Fruit fly (Drosophila melanogaster) whole organism, embryonic: ENCODE results near the gene CG13031.

Experiments used
- Atf-2 ChIP-seq: fragments of 200-800 bp; sonication (Bioruptor generic); optimal IDR thresholded peaks from 2 replicates; lab custom pipeline; 2016; ENCODE audit warnings: missing biosample characterization, missing genetic modification characterization
- Atf6 ChIP-seq: fragments of 200-800 bp; sonication (Bioruptor generic); IDR thresholded peaks from 2 replicates; pipeline ENCODE4 v1.3.6; 2022; ENCODE audit warnings: missing biosample characterization, missing genetic modification characterization
- CG10274 ChIP-seq: fragments of 200-800 bp; sonication (Bioruptor generic); optimal IDR thresholded peaks from 3 replicates; lab custom pipeline; 2017; ENCODE audit warnings: missing biosample characterization, mild to moderate bottlenecking, missing genetic modification characterization
- CG10431 ChIP-seq: fragments of 200-800 bp; sonication (Bioruptor generic); optimal IDR thresholded peaks from 3 replicates; lab custom pipeline; 2018; ENCODE audit warnings: missing biosample characterization, mild to moderate bottlenecking, missing genetic modification characterization
- CG10462 ChIP-seq: fragments of 200-800 bp; sonication (Bioruptor generic); optimal IDR thresholded peaks from 2 replicates; lab custom pipeline; 2016; ENCODE audit warnings: missing biosample characterization, missing genetic modification characterization
- CG11456 ChIP-seq: fragments of 200-800 bp; sonication (Bioruptor generic); IDR thresholded peaks from 3 replicates; pipeline ENCODE4 v1.3.6; 2022; ENCODE audit warnings: missing biosample characterization, missing genetic modification characterization
- CG11560 ChIP-seq: fragments of 200-800 bp; sonication (Bioruptor generic); IDR thresholded peaks from 3 replicates; pipeline ENCODE4 v1.3.6; 2022; ENCODE audit warnings: missing biosample characterization, missing genetic modification characterization
- CG11696 ChIP-seq: fragments of 200-800 bp; sonication (Bioruptor generic); IDR thresholded peaks from 2 replicates; pipeline ENCODE4 v1.3.6; 2022; ENCODE audit warnings: missing biosample characterization, missing genetic modification characterization
- CG12155 ChIP-seq: fragments of 200-800 bp; sonication (Bioruptor generic); optimal IDR thresholded peaks from 3 replicates; lab custom pipeline; 2016; ENCODE audit warnings: missing biosample characterization, missing genetic modification characterization
- CG12299 ChIP-seq: fragments of 200-800 bp; sonication (Bioruptor generic); optimal IDR thresholded peaks from 2 replicates; lab custom pipeline; 2018; ENCODE audit warnings: missing biosample characterization, mild to moderate bottlenecking, missing genetic modification characterization
- CG12391 ChIP-seq: fragments of 200-800 bp; sonication (Bioruptor generic); optimal IDR thresholded peaks from 3 replicates; lab custom pipeline; 2018; ENCODE audit warnings: missing biosample characterization, mild to moderate bottlenecking, missing genetic modification characterization, moderate library complexity
- CG13894 ChIP-seq: fragments of 200-800 bp; sonication (Bioruptor generic); optimal IDR thresholded peaks from 3 replicates; lab custom pipeline; 2018; ENCODE audit warnings: missing biosample characterization, mild to moderate bottlenecking, missing genetic modification characterization, moderate library complexity
- CG33213 ChIP-seq: fragments of 200-800 bp; sonication (Bioruptor generic); optimal IDR thresholded peaks from 3 replicates; lab custom pipeline; 2016; ENCODE audit warnings: missing biosample characterization, missing genetic modification characterization
- CG42726 ChIP-seq: fragments of 200-800 bp; sonication (Bioruptor generic); IDR thresholded peaks from 2 replicates; pipeline ENCODE4 v1.3.6; 2022; ENCODE audit warnings: missing biosample characterization, missing genetic modification characterization; ENCODE audit not compliant: partially characterized antibody
- CG4730 ChIP-seq: fragments of 200-800 bp; sonication (Bioruptor generic); IDR thresholded peaks from 2 replicates; pipeline ENCODE4 v1.3.6; 2022; ENCODE audit warnings: missing biosample characterization, missing genetic modification characterization
- CG5180 ChIP-seq: fragments of 200-800 bp; sonication (Bioruptor generic); optimal IDR thresholded peaks from 3 replicates; lab custom pipeline; 2017; ENCODE audit warnings: missing biosample characterization, missing genetic modification characterization, mild to moderate bottlenecking, moderate library complexity, missing genetic modification reagents
- CG6175 ChIP-seq: fragments of 200-800 bp; sonication (Bioruptor generic); IDR thresholded peaks from 3 replicates; pipeline ENCODE4 v1.3.6; 2022; ENCODE audit warnings: missing biosample characterization, missing genetic modification characterization
- CG7963 ChIP-seq: fragments of 200-800 bp; sonication (Bioruptor generic); IDR thresholded peaks from 3 replicates; pipeline ENCODE4 v1.3.6; 2022; ENCODE audit warnings: missing biosample characterization, missing genetic modification characterization; ENCODE audit not compliant: partially characterized antibody
- CG8359 ChIP-seq: fragments of 200-800 bp; sonication (Bioruptor generic); optimal IDR thresholded peaks from 2 replicates; lab custom pipeline; 2017; ENCODE audit warnings: missing biosample characterization, mild to moderate bottlenecking, missing genetic modification characterization, borderline replicate concordance
- CG9932 ChIP-seq: fragments of 200-800 bp; sonication (Bioruptor generic); IDR thresholded peaks from 2 replicates; pipeline ENCODE4 v1.3.6; 2022; ENCODE audit warnings: missing biosample characterization, missing genetic modification characterization
- CTCF ChIP-seq: fragments of 200-800 bp; sonication (Bioruptor generic); optimal IDR thresholded peaks from 2 replicates; lab custom pipeline; 2017; ENCODE audit warnings: missing biosample characterization, mild to moderate bottlenecking, missing genetic modification characterization, moderate library complexity
- CkIIα-i1 ChIP-seq: fragments of 200-800 bp; sonication (Bioruptor generic); IDR thresholded peaks from 2 replicates; pipeline ENCODE4 v1.3.6; 2022; ENCODE audit warnings: missing biosample characterization, missing genetic modification characterization
- Dbx ChIP-seq: fragments of 200-800 bp; sonication (Bioruptor generic); IDR thresholded peaks from 3 replicates; pipeline ENCODE4 v1.3.6; 2022; ENCODE audit warnings: missing biosample characterization, missing genetic modification characterization
- Dll ChIP-seq: fragments of 200-800 bp; sonication (Bioruptor generic); IDR thresholded peaks from 4 replicates; pipeline ENCODE4 v1.3.6; 2022; ENCODE audit warnings: missing biosample characterization, missing genetic modification characterization; ENCODE audit not compliant: partially characterized antibody
- Hmr ChIP-seq: fragments of 200-800 bp; sonication (Bioruptor generic); optimal IDR thresholded peaks from 3 replicates; lab custom pipeline; 2017; ENCODE audit warnings: mild to moderate bottlenecking, missing biosample characterization, missing genetic modification reagents, missing genetic modification characterization
- Poxn ChIP-seq: fragments of 200-800 bp; sonication (Bioruptor generic); IDR thresholded peaks from 2 replicates; pipeline ENCODE4 v1.3.6; 2022; ENCODE audit warnings: missing biosample characterization, missing genetic modification characterization
- Sox102F ChIP-seq: fragments of 200-800 bp; sonication (Bioruptor generic); optimal IDR thresholded peaks from 2 replicates; lab custom pipeline; 2018; ENCODE audit warnings: missing biosample characterization, mild to moderate bottlenecking, missing genetic modification characterization, moderate library complexity
- Tbp ChIP-seq: fragments of >200 bp; optimal IDR thresholded peaks from 2 replicates; lab custom pipeline; 2018; ENCODE audit warnings: missing biosample characterization, missing genetic modification characterization
- ci ChIP-seq: fragments of 200-800 bp; sonication (Bioruptor generic); IDR thresholded peaks from 3 replicates; pipeline ENCODE4 v1.3.6; 2022; ENCODE audit warnings: missing biosample characterization, missing genetic modification characterization
- dimm ChIP-seq: fragments of 200-800 bp; sonication (Bioruptor generic); IDR thresholded peaks from 2 replicates; pipeline ENCODE4 v1.3.6; 2022; ENCODE audit warnings: missing biosample characterization, missing genetic modification characterization
- dm ChIP-seq: fragments of 200-800 bp; sonication (Bioruptor generic); optimal IDR thresholded peaks from 3 replicates; lab custom pipeline; 2016; ENCODE audit warnings: missing biosample characterization, missing genetic modification characterization
- dpn ChIP-seq, 2 experiments: fragments of 200-800 bp; sonication (Bioruptor generic); optimal IDR thresholded peaks; 3 replicates each; lab custom pipeline; 2016; ENCODE audit warnings: missing biosample characterization in 2 of 2, missing genetic modification characterization in 2 of 2
- ems ChIP-seq: fragments of 200-800 bp; sonication (Bioruptor generic); optimal IDR thresholded peaks from 3 replicates; lab custom pipeline; 2016; ENCODE audit warnings: missing biosample characterization, missing genetic modification characterization
- fd3F ChIP-seq: fragments of 200-800 bp; sonication (Bioruptor generic); optimal IDR thresholded peaks from 2 replicates; lab custom pipeline; 2018; ENCODE audit warnings: missing biosample characterization, mild to moderate bottlenecking, missing genetic modification characterization, moderate library complexity
- grn ChIP-seq: fragments of 200-800 bp; sonication (Bioruptor generic); optimal IDR thresholded peaks from 3 replicates; lab custom pipeline; 2017; ENCODE audit warnings: missing biosample characterization, missing genetic modification characterization
- hth ChIP-seq: fragments of >200 bp; optimal IDR thresholded peaks from 2 replicates; lab custom pipeline; 2017; ENCODE audit warnings: inconsistent platforms
- jumu ChIP-seq: fragments of 200-800 bp; sonication (Bioruptor generic); optimal IDR thresholded peaks from 3 replicates; lab custom pipeline; 2016; ENCODE audit warnings: missing biosample characterization, missing genetic modification characterization
- mld ChIP-seq: fragments of 200-800 bp; sonication (Bioruptor generic); IDR thresholded peaks from 3 replicates; pipeline ENCODE4 v1.3.6; 2022; ENCODE audit warnings: missing biosample characterization, missing genetic modification characterization; ENCODE audit not compliant: partially characterized antibody
- nau ChIP-seq: fragments of 200-800 bp; sonication (Bioruptor generic); optimal IDR thresholded peaks from 3 replicates; lab custom pipeline; 2017; ENCODE audit warnings: missing biosample characterization, mild to moderate bottlenecking, missing genetic modification characterization, missing genetic modification reagents
- oc ChIP-seq: fragments of 200-800 bp; sonication (Bioruptor generic); optimal IDR thresholded peaks from 2 replicates; lab custom pipeline; 2018; ENCODE audit warnings: missing biosample characterization, mild to moderate bottlenecking, missing genetic modification characterization, moderate library complexity
- pan ChIP-seq, 4 experiments: fragments of >200 bp in 3 of 4; fragments of 200-800 bp in 1 of 4; sonication (Bioruptor generic) in 1 of 4; optimal IDR thresholded peaks in 3 of 4; IDR thresholded peaks in 1 of 4; 2 replicates each; pipeline versions ENCODE4 v1.3.6 to Lab custom; 2017 to 2022; ENCODE audit warnings: missing biosample characterization in 2 of 4, missing genetic modification characterization in 2 of 4, mixed read lengths in 1 of 4
- pfk ChIP-seq: fragments of 200-800 bp; sonication (Bioruptor generic); optimal IDR thresholded peaks from 2 replicates; lab custom pipeline; 2018; ENCODE audit warnings: missing biosample characterization, mild to moderate bottlenecking, missing genetic modification characterization, moderate library complexity
- salm ChIP-seq: fragments of 200-800 bp; sonication (Bioruptor generic); optimal IDR thresholded peaks from 2 replicates; lab custom pipeline; 2018; ENCODE audit warnings: missing biosample characterization, mild to moderate bottlenecking, missing genetic modification characterization
- scrt ChIP-seq: fragments of 200-800 bp; sonication (Bioruptor generic); optimal IDR thresholded peaks from 2 replicates; lab custom pipeline; 2018; ENCODE audit warnings: missing biosample characterization, mild to moderate bottlenecking, missing genetic modification characterization, moderate library complexity
- sisA ChIP-seq: fragments of 200-800 bp; sonication (Bioruptor generic); IDR thresholded peaks from 2 replicates; pipeline ENCODE4 v1.3.6; 2022; ENCODE audit warnings: missing biosample characterization, missing genetic modification characterization
- slp2 ChIP-seq: fragments of 200-800 bp; sonication (Bioruptor generic); optimal IDR thresholded peaks from 2 replicates; lab custom pipeline; 2016; ENCODE audit warnings: missing biosample characterization, missing genetic modification characterization
- trh ChIP-seq: fragments of 200-800 bp; sonication (Bioruptor generic); optimal IDR thresholded peaks from 2 replicates; lab custom pipeline; 2016; ENCODE audit warnings: missing biosample characterization, missing genetic modification characterization
- tup ChIP-seq: fragments of 200-800 bp; sonication (Bioruptor generic); optimal IDR thresholded peaks from 2 replicates; lab custom pipeline; 2016; ENCODE audit warnings: missing biosample characterization, mild to moderate bottlenecking, missing genetic modification characterization, moderate library complexity
- unpg ChIP-seq: fragments of 200-800 bp; sonication (Bioruptor generic); optimal IDR thresholded peaks from 3 replicates; lab custom pipeline; 2018; ENCODE audit warnings: missing biosample characterization, mild to moderate bottlenecking, missing genetic modification characterization, moderate library complexity
- yki ChIP-seq: fragments of >200 bp; optimal IDR thresholded peaks from 3 replicates; lab custom pipeline; 2018

The CG13031 gene

dm6 chr3L:16710258-16711020 is 14.2 kb upstream of the CG13031 start (continued):
- no peak for TF ChIP-seq pan (optimal IDR thresholded peaks at IDR 0.05; lab: Kevin White, UChicago)
- peak in 1 of 2 experiments; percentile 28 for TF ChIP-seq pan (GFP tag; optimal IDR thresholded peaks at IDR 0.05 in 1 of 2, IDR thresholded peaks at IDR 0.05 in 1 of 2)
- TF ChIP-seq Poxn (GFP tag; lab: Robert Waterston, UW): no peak
- TF ChIP-seq CG5180: no peak
- TF ChIP-seq trh (GFP tag; lab: Kevin White, UChicago): peak; percentile 7
- no peak for TF ChIP-seq slp2 (GFP tag; lab: Kevin White, UChicago)
- no peak for TF ChIP-seq tup (GFP tag; lab: Kevin White, UChicago)
- no peak for TF ChIP-seq scrt (GFP tag; lab: Kevin White, UChicago)
- TF ChIP-seq Sox102F (GFP tag; lab: Kevin White, UChicago): peak; percentile 12
- no peak; the same call in 1 of the 2 replicates for TF ChIP-seq sisA (GFP tag; lab: Robert Waterston, UW)
- no peak for TF ChIP-seq CG10462
- TF ChIP-seq CTCF: no peak
- TF ChIP-seq CG11456 (GFP tag; lab: Robert Waterston, UW): peak; percentile 78; the same call in 1 of the 3 replicates
- no peak for TF ChIP-seq Atf6 (GFP tag; lab: Robert Waterston, UW)
- TF ChIP-seq unpg: peak; percentile 60
- peak; percentile 31 for TF ChIP-seq CG10274
- TF ChIP-seq CG9932 (GFP tag; lab: Robert Waterston, UW): peak; percentile 22; the same call in 1 of the 2 replicates
- TF ChIP-seq CkIIα-i1 (GFP tag; lab: Robert Waterston, UW): no peak
- peak; percentile 75; the same call in 2 of the 3 replicates for TF ChIP-seq Dbx
- TF ChIP-seq CG7963 (GFP tag; lab: Robert Waterston, UW): no peak
- TF ChIP-seq pfk (GFP tag; lab: Kevin White, UChicago): no peak
- TF ChIP-seq hth (lab: Kevin White, UChicago): no peak
- no peak for TF ChIP-seq Tbp
- peak; percentile 44 for TF ChIP-seq CG12391
- no peak for TF ChIP-seq dimm (GFP tag; lab: Robert Waterston, UW)
- TF ChIP-seq oc (tag; lab: Kevin White, UChicago): no peak
- TF ChIP-seq CG12299: no peak
- peak; percentile 10 for TF ChIP-seq salm
- no peak for TF ChIP-seq Atf-2 (GFP tag; lab: Kevin White, UChicago)
- no peak for TF ChIP-seq CG42726 (GFP tag; lab: Robert Waterston, UW)
- no peak for TF ChIP-seq CG11560
- no peak for TF ChIP-seq CG8359 (GFP tag; lab: Kevin White, UChicago)
- no peak for TF ChIP-seq CG6175 (GFP tag; lab: Robert Waterston, UW)
- no peak for TF ChIP-seq CG11696 (GFP tag; lab: Robert Waterston, UW)
- TF ChIP-seq yki (lab: Kevin White, UChicago): no peak
- TF ChIP-seq Hmr (GFP tag; lab: Kevin White, UChicago): peak; percentile 60
- TF ChIP-seq dm: peak; percentile 48
- TF ChIP-seq CG13894 (tag; lab: Kevin White, UChicago): no peak
- 0 out of 3 replicates have a peak, but pooled peaks have one; percentile 38 for TF ChIP-seq ci (GFP tag; lab: Robert Waterston, UW)
- no peak for TF ChIP-seq CG10431
- TF ChIP-seq fd3F (GFP tag; lab: Kevin White, UChicago): no peak
- no peak for TF ChIP-seq CG12155 (GFP tag; lab: Kevin White, UChicago)
- TF ChIP-seq grn (GFP tag; lab: Kevin White, UChicago): no peak
- TF ChIP-seq mld (GFP tag; lab: Robert Waterston, UW): no peak
- TF ChIP-seq nau (GFP tag; lab: Kevin White, UChicago): no peak
- no peak for TF ChIP-seq Dll (GFP tag; lab: Robert Waterston, UW)
- no peak for TF ChIP-seq jumu
- no peak for TF ChIP-seq ems
- no peak for TF ChIP-seq CG33213 (GFP tag; lab: Kevin White, UChicago)
- no peak for TF ChIP-seq CG4730 (GFP tag; lab: Robert Waterston, UW)
- TF ChIP-seq dpn (GFP tag; optimal IDR thresholded peaks at IDR 0.05; lab: Kevin White, UChicago): peak in 1 of 2 experiments; percentile 24
